Worm (Caenorhabditis elegans) whole organism, L4/young adult: ENCODE measurements around the gene C01G10.10.

Source experiments
- W03F9.2 ChIP-seq: fragments of 150-350 bp; optimal IDR thresholded peaks from 2 replicates; lab custom pipeline; 2014; ENCODE audit warnings: missing biosample characterization, missing genetic modification characterization
- dao-5 ChIP-seq: sonication (generic microtip); optimal IDR thresholded peaks from 2 replicates; lab custom pipeline; 2016; ENCODE audit warnings: missing genotype, missing genetic modification characterization, moderate library complexity, missing compliant biosample characterization

ce11 chrV:15109260-15109659 lies 27.0 kb upstream of the C01G10.10 start, which contains the start of gene Y75B12A.2:
- TF ChIP-seq W03F9.2 (tag; lab: Kevin White, UChicago) (no peak), dao-5 (no peak)
